Worm (Caenorhabditis elegans) whole organism, L1 larva: ENCODE measurements around the gene spd-3.

Experiments used
- C16A3.4 ChIP-seq: fragments of 150-350 bp; optimal IDR thresholded peaks from 2 replicates; lab custom pipeline; 2014; ENCODE audit warnings: missing biosample characterization, missing genetic modification characterization
- C34B4.2 ChIP-seq: sonication (generic microtip); optimal IDR thresholded peaks from 2 replicates; lab custom pipeline; 2017; ENCODE audit warnings: mild to moderate bottlenecking, missing genetic modification characterization, missing compliant biosample characterization
- F16B12.6 ChIP-seq: fragments of 150-350 bp; optimal IDR thresholded peaks from 2 replicates; lab custom pipeline; 2014; ENCODE audit warnings: missing biosample characterization, missing genetic modification characterization
- blmp-1 ChIP-seq: fragments of 150-350 bp; optimal IDR thresholded peaks from 2 replicates; lab custom pipeline; 2014; ENCODE audit warnings: missing biosample characterization, missing genetic modification characterization
- ceh-8 ChIP-seq: fragments of 200-800 bp; sonication (Bioruptor generic); optimal IDR thresholded peaks from 2 replicates; lab custom pipeline; 2018; ENCODE audit warnings: mild to moderate bottlenecking, missing genetic modification characterization, moderate library complexity, missing compliant biosample characterization
- ceh-88 ChIP-seq: fragments of 200-800 bp; sonication (Bioruptor generic); IDR thresholded peaks from 2 replicates; pipeline ENCODE4 v1.3.6; 2022; ENCODE audit warnings: missing genetic modification characterization, missing compliant biosample characterization
- efl-1 ChIP-seq, 4 experiments: fragments of 150-350 bp; optimal IDR thresholded peaks in 3 of 4; peaks in 1 of 4; 1 replicate in 1 of 4; 2 replicates in 3 of 4; lab custom pipeline; 2014; ENCODE audit warnings: missing biosample characterization in 2 of 4, missing genetic modification characterization in 2 of 4, missing genetic modification reagents in 2 of 4
- efl-3 ChIP-seq: fragments of 200-800 bp; sonication (Bioruptor generic); optimal IDR thresholded peaks from 2 replicates; lab custom pipeline; 2018; ENCODE audit warnings: mild to moderate bottlenecking, missing genetic modification characterization, missing compliant biosample characterization
- egl-27 ChIP-seq, 2 experiments: fragments of 150-350 bp in 1 of 2; sonication (generic microtip); optimal IDR thresholded peaks; 3 replicates each; lab custom pipeline; 2017 to 2018; ENCODE audit warnings: missing biosample characterization in 2 of 2, missing genetic modification characterization in 2 of 2, missing genetic modification reagents in 2 of 2
- elt-2 ChIP-seq: sonication (generic microtip); optimal IDR thresholded peaks from 2 replicates; lab custom pipeline; 2016; ENCODE audit warnings: missing genetic modification characterization, mild to moderate bottlenecking, inconsistent platforms, missing compliant biosample characterization, missing genetic modification reagents
- elt-3 ChIP-seq, 6 experiments: fragments of 150-350 bp in 1 of 6; sonication (generic microtip); optimal IDR thresholded peaks; 2 replicates each; lab custom pipeline; 2017 to 2018; ENCODE audit warnings: missing biosample characterization in 6 of 6, missing genetic modification characterization in 6 of 6, inconsistent platforms in 1 of 6
- ets-5 ChIP-seq: fragments of 200-800 bp; sonication (Bioruptor generic); IDR thresholded peaks from 2 replicates; pipeline ENCODE4 v1.3.6; 2022; ENCODE audit warnings: missing genetic modification characterization, missing compliant biosample characterization
- fkh-10 ChIP-seq: sonication (generic microtip); optimal IDR thresholded peaks from 2 replicates; lab custom pipeline; 2017; ENCODE audit warnings: missing biosample characterization, missing genetic modification reagents, missing genetic modification characterization
- fkh-4 ChIP-seq: sonication (generic microtip); optimal IDR thresholded peaks from 2 replicates; lab custom pipeline; 2016; ENCODE audit warnings: missing compliant biosample characterization, missing genetic modification characterization, borderline replicate concordance
- fos-1 ChIP-seq: fragments of 150-350 bp; optimal IDR thresholded peaks from 2 replicates; lab custom pipeline; 2014; ENCODE audit warnings: missing biosample characterization, missing genetic modification characterization
- grh-1 ChIP-seq: fragments of 200-800 bp; sonication (Bioruptor generic); IDR thresholded peaks from 2 replicates; pipeline ENCODE4 v1.3.6; 2022; ENCODE audit warnings: missing genetic modification reagents, missing genetic modification characterization, missing compliant biosample characterization
- hlh-4 ChIP-seq: sonication (generic microtip); optimal IDR thresholded peaks from 2 replicates; lab custom pipeline; 2016; ENCODE audit warnings: mild to moderate bottlenecking, missing genetic modification characterization, missing compliant biosample characterization
- hpl-2 ChIP-seq: fragments of 150-350 bp; optimal IDR thresholded peaks from 2 replicates; lab custom pipeline; 2014; ENCODE audit warnings: missing biosample characterization, missing genetic modification reagents, missing genetic modification characterization
- irx-1 ChIP-seq: sonication (generic microtip); optimal IDR thresholded peaks from 2 replicates; lab custom pipeline; 2016; ENCODE audit warnings: missing genetic modification characterization, missing compliant biosample characterization
- isw-1 ChIP-seq: fragments of 200-800 bp; sonication (Bioruptor generic); IDR thresholded peaks from 2 replicates; pipeline ENCODE4 v1.3.6; 2022; ENCODE audit warnings: missing genetic modification characterization, missing compliant biosample characterization
- lin-13 ChIP-seq: fragments of 150-350 bp; optimal IDR thresholded peaks from 2 replicates; lab custom pipeline; 2014; ENCODE audit warnings: missing biosample characterization, missing genetic modification reagents, missing genetic modification characterization
- lin-14 ChIP-seq: fragments of 200-800 bp; sonication (Bioruptor generic); optimal IDR thresholded peaks from 2 replicates; lab custom pipeline; 2018; ENCODE audit warnings: mild to moderate bottlenecking, missing genetic modification characterization, moderate library complexity, missing compliant biosample characterization
- lin-35 ChIP-seq, 2 experiments: fragments of 150-350 bp; optimal IDR thresholded peaks; 2 replicates each; lab custom pipeline; 2014; ENCODE audit warnings: missing biosample characterization in 2 of 2, missing genetic modification characterization in 2 of 2, missing genetic modification reagents in 2 of 2
- lin-39 ChIP-seq: fragments of 150-350 bp; optimal IDR thresholded peaks from 2 replicates; lab custom pipeline; 2014; ENCODE audit warnings: missing biosample characterization, missing genetic modification reagents, missing genetic modification characterization
- lir-3 ChIP-seq: sonication (generic microtip); optimal IDR thresholded peaks from 2 replicates; lab custom pipeline; 2016; ENCODE audit warnings: mild to moderate bottlenecking, missing genetic modification characterization, moderate library complexity, missing compliant biosample characterization; ENCODE audit not compliant: poor library complexity
- lsy-2 ChIP-seq, 2 experiments: fragments of 150-350 bp; optimal IDR thresholded peaks; 2 replicates each; lab custom pipeline; 2014; ENCODE audit warnings: missing biosample characterization in 2 of 2, missing genetic modification characterization in 2 of 2
- mab-9 ChIP-seq: fragments of 200-800 bp; sonication (Bioruptor generic); IDR thresholded peaks from 2 replicates; pipeline ENCODE4 v1.3.6; 2022; ENCODE audit warnings: missing genetic modification reagents, missing genetic modification characterization, missing compliant biosample characterization
- mdl-1 ChIP-seq, 2 experiments: fragments of 150-350 bp; optimal IDR thresholded peaks; 2 replicates each; lab custom pipeline; 2014 to 2017; ENCODE audit warnings: missing biosample characterization in 2 of 2, missing genetic modification characterization in 2 of 2, inconsistent platforms in 1 of 2
- mef-2 ChIP-seq: fragments of 150-350 bp; optimal IDR thresholded peaks from 2 replicates; lab custom pipeline; 2014; ENCODE audit warnings: missing biosample characterization, missing genetic modification characterization
- mep-1 ChIP-seq: fragments of 150-350 bp; optimal IDR thresholded peaks from 2 replicates; lab custom pipeline; 2014; ENCODE audit warnings: missing biosample characterization, missing genetic modification characterization
- nhr-11 ChIP-seq: fragments of 150-350 bp; optimal IDR thresholded peaks from 2 replicates; lab custom pipeline; 2014; ENCODE audit warnings: missing biosample characterization, missing genetic modification characterization
- nhr-12 ChIP-seq: sonication (generic microtip); optimal IDR thresholded peaks from 2 replicates; lab custom pipeline; 2017; ENCODE audit warnings: missing biosample characterization, missing genetic modification characterization
- nhr-19 ChIP-seq: fragments of 200-800 bp; sonication (Bioruptor generic); conservative IDR thresholded peaks from 2 replicates; pipeline ENCODE4 v1.3.6; 2022; ENCODE audit warnings: missing genetic modification characterization, missing compliant biosample characterization
- nhr-20 ChIP-seq: sonication (generic microtip); optimal IDR thresholded peaks from 2 replicates; lab custom pipeline; 2016; ENCODE audit warnings: mild to moderate bottlenecking, missing genetic modification characterization, missing compliant biosample characterization
- nhr-28 ChIP-seq: fragments of 150-350 bp; optimal IDR thresholded peaks from 2 replicates; lab custom pipeline; 2014; ENCODE audit warnings: missing biosample characterization, missing genetic modification characterization
- nhr-84 ChIP-seq: sonication (generic microtip); optimal IDR thresholded peaks from 2 replicates; lab custom pipeline; 2017; ENCODE audit warnings: missing biosample characterization, missing genetic modification characterization
- nhr-90 ChIP-seq: sonication (generic microtip); optimal IDR thresholded peaks from 2 replicates; lab custom pipeline; 2016; ENCODE audit warnings: mild to moderate bottlenecking, missing genetic modification characterization, missing compliant biosample characterization; ENCODE audit not compliant: poor library complexity
- pag-3 ChIP-seq: sonication (generic microtip); optimal IDR thresholded peaks from 2 replicates; lab custom pipeline; 2017; ENCODE audit warnings: missing genetic modification characterization, mild to moderate bottlenecking, missing compliant biosample characterization, antibody characterized with exemption, borderline replicate concordance; ENCODE audit not compliant: insufficient read depth
- pqm-1 ChIP-seq: sonication (generic microtip); optimal IDR thresholded peaks from 3 replicates; lab custom pipeline; 2017; ENCODE audit warnings: missing biosample characterization, missing genetic modification characterization
- rnt-1 ChIP-seq: sonication (generic microtip); optimal IDR thresholded peaks from 2 replicates; lab custom pipeline; 2016; ENCODE audit warnings: mild to moderate bottlenecking, missing genetic modification characterization, moderate library complexity, missing compliant biosample characterization
- skn-1 ChIP-seq: fragments of 150-350 bp; optimal IDR thresholded peaks from 2 replicates; lab custom pipeline; 2014; ENCODE audit warnings: missing biosample characterization, missing genetic modification characterization
- snu-23 ChIP-seq: sonication (generic microtip); optimal IDR thresholded peaks from 2 replicates; lab custom pipeline; 2016; ENCODE audit warnings: missing genetic modification characterization, missing compliant biosample characterization
- sptf-1 ChIP-seq: fragments of 150-350 bp; optimal IDR thresholded peaks from 2 replicates; lab custom pipeline; 2014; ENCODE audit warnings: missing biosample characterization, missing genetic modification characterization
- swsn-7 ChIP-seq: sonication (generic microtip); optimal IDR thresholded peaks from 2 replicates; lab custom pipeline; 2016; ENCODE audit warnings: missing genetic modification characterization, missing compliant biosample characterization
- tbx-2 ChIP-seq: sonication (generic microtip); optimal IDR thresholded peaks from 2 replicates; lab custom pipeline; 2016; ENCODE audit warnings: missing genetic modification characterization, missing compliant biosample characterization
- unc-130 ChIP-seq: fragments of 150-350 bp; optimal IDR thresholded peaks from 2 replicates; lab custom pipeline; 2017; ENCODE audit warnings: missing biosample characterization, missing genetic modification characterization, inconsistent platforms
- unc-62 ChIP-seq: fragments of 150-350 bp; optimal IDR thresholded peaks from 2 replicates; lab custom pipeline; 2014; ENCODE audit warnings: missing biosample characterization, missing genetic modification reagents, missing genetic modification characterization
- vab-15 ChIP-seq: sonication (generic microtip); optimal IDR thresholded peaks from 2 replicates; lab custom pipeline; 2017; ENCODE audit warnings: missing genotype, mild to moderate bottlenecking, missing genetic modification characterization, missing compliant biosample characterization
- xbp-1 ChIP-seq: sonication (generic microtip); optimal IDR thresholded peaks from 2 replicates; lab custom pipeline; 2016; ENCODE audit warnings: missing genetic modification characterization, missing compliant biosample characterization
- zip-4 ChIP-seq: fragments of 200-800 bp; sonication (Bioruptor generic); optimal IDR thresholded peaks from 2 replicates; lab custom pipeline; 2018; ENCODE audit warnings: mild to moderate bottlenecking, missing genetic modification characterization, moderate library complexity, missing compliant biosample characterization
- ztf-11 ChIP-seq, 2 experiments: sonication (generic microtip); optimal IDR thresholded peaks; 2 replicates each; lab custom pipeline; 2016 to 2017; ENCODE audit warnings: missing genetic modification characterization in 2 of 2, missing biosample characterization in 1 of 2, missing compliant biosample characterization in 1 of 2
- ztf-4 ChIP-seq: fragments of 150-350 bp; optimal IDR thresholded peaks from 2 replicates; lab custom pipeline; 2014; ENCODE audit warnings: missing biosample characterization, missing genetic modification characterization

spd-3 gene

DNA sequence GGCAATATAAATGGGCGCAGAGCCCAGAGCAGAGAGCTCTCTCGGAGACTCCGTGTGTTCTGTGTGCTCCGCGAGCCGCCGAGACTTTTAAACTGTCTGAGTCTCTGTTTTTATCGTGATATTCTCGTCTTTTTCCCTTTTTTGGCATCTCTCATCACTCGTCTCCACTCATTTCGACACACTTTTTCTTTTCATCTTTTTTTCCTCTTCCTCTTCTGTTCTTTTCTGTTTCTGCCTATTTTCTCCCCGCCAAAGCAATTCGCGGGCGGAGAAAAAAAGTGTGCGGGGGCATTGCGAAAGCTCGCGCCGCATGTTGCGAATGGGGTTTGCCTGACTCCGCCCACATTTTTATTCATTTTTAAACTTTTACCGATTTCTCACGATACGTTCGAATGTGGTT, 6.1 kb upstream of the spd-3 start (continued):
- TF ChIP-seq swsn-7 (tag; lab: Kevin White, UChicago) (peak; percentile 89), pqm-1 (tag; lab: Kevin White, UChicago) (peak; percentile 71), vab-15 (tag; lab: Kevin White, UChicago) (peak; percentile 10), xbp-1 (peak; percentile 84), mep-1 (tag; lab: Kevin White, UChicago) (peak; percentile 90), grh-1 (GFP tag; lab: Robert Waterston, UW) (peak; percentile 41; the same call in 1 of the 2 replicates), C16A3.4 (tag; lab: Kevin White, UChicago) (peak; percentile 92), nhr-20 (tag; lab: Kevin White, UChicago) (peak; percentile 88), efl-1 (optimal IDR thresholded peaks at IDR 0.05; lab: Kevin White, UChicago) (peak; percentile 80 to 87), efl-1 (GFP tag; optimal IDR thresholded peaks at IDR 0.05 in 1 of 2; lab: Kevin White, UChicago) (peak; percentile 71 to 96), fos-1 (tag; lab: Kevin White, UChicago) (peak; percentile 64), zip-4 (GFP tag; lab: Kevin White, UChicago) (peak; percentile 68), mab-9 (peak; percentile 63), skn-1 (tag; lab: Kevin White, UChicago) (peak; percentile 95), nhr-90 (tag; lab: Kevin White, UChicago) (peak; percentile 88), ztf-11 (tag; optimal IDR thresholded peaks at IDR 0.05; lab: Kevin White, UChicago) (peak in 1 of 2 experiments; percentile 71), efl-3 (no peak), nhr-28 (tag; lab: Kevin White, UChicago) (no peak), hlh-4 (tag; lab: Kevin White, UChicago) (no peak), fkh-10 (GFP tag; lab: Kevin White, UChicago) (peak; percentile 83), nhr-84 (tag; lab: Kevin White, UChicago) (no peak), lsy-2 (tag; optimal IDR thresholded peaks at IDR 0.05; lab: Kevin White, UChicago) (peak; percentile 84 to 87), C34B4.2 (tag; lab: Kevin White, UChicago) (no peak), fkh-4 (tag; lab: Kevin White, UChicago) (no peak), elt-2 (tag; lab: Kevin White, UChicago) (peak; percentile 73), hpl-2 (GFP tag; lab: Kevin White, UChicago) (peak; percentile 87), pag-3 (tag; lab: Kevin White, UChicago) (no peak), lir-3 (tag; lab: Kevin White, UChicago) (peak; percentile 75), lin-39 (tag; lab: Kevin White, UChicago) (peak; percentile 21), ceh-8 (GFP tag; lab: Kevin White, UChicago) (peak; percentile 83), isw-1 (GFP tag; lab: Robert Waterston, UW) (peak; percentile 71), nhr-12 (tag; lab: Kevin White, UChicago) (no peak), ztf-4 (tag; lab: Kevin White, UChicago) (peak; percentile 57), unc-130 (tag; lab: Kevin White, UChicago) (peak; percentile 54), lin-14 (GFP tag; lab: Kevin White, UChicago) (peak; percentile 96), lin-13 (peak; percentile 76), mef-2 (tag; lab: Kevin White, UChicago) (peak; percentile 44), F16B12.6 (peak; percentile 54), nhr-19 (GFP tag; lab: Robert Waterston, UW) (peak; percentile 80), ets-5 (GFP tag; lab: Robert Waterston, UW) (no peak), mdl-1 (tag; optimal IDR thresholded peaks at IDR 0.05; lab: Kevin White, UChicago) (peak in 1 of 2 experiments; percentile 73), nhr-11 (tag; lab: Kevin White, UChicago) (peak; percentile 26)

DNA sequence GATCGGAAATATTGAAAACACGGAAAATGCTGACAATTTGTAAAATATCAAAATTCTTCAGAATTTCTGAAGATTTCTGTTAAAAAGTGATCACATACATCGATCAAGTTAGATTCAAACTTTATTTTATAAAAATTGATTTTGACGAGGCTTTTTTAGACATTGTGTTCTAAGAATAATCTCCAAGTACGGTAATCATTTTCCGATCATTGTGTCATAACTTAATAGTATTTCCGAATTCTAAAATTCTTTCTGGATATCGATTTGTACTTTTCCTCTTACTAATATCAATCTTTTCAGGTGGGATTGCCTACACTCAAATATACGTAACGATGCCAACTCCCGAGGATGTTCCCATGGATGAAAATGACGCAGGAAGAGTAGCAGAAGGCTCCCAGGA, 5.5 kb upstream of the spd-3 start, which contains the start of gene usp-4:
usp-4 (plus strand) TSS at position 301 of the 400 bp plus-strand sequence.
- TF ChIP-seq irx-1 (tag; lab: Kevin White, UChicago) = no peak
- TF ChIP-seq lin-35 (GFP tag; optimal IDR thresholded peaks at IDR 0.05; lab: Kevin White, UChicago) = no peak
- TF ChIP-seq zip-4 (GFP tag; lab: Kevin White, UChicago) = no peak
- TF ChIP-seq sptf-1 (tag; lab: Kevin White, UChicago) = no peak
- no peak for TF ChIP-seq tbx-2 (tag; lab: Kevin White, UChicago)
- no peak for TF ChIP-seq ceh-88
- no peak for TF ChIP-seq pag-3 (tag; lab: Kevin White, UChicago)
- TF ChIP-seq rnt-1 (tag; lab: Kevin White, UChicago) = no peak
- no peak for TF ChIP-seq vab-15 (tag; lab: Kevin White, UChicago)
- no peak for TF ChIP-seq nhr-19 (GFP tag; lab: Robert Waterston, UW)
- no peak for TF ChIP-seq blmp-1
- no peak for TF ChIP-seq egl-27 (tag; optimal IDR thresholded peaks at IDR 0.05; lab: Kevin White, UChicago)
- TF ChIP-seq elt-3 (tag; optimal IDR thresholded peaks at IDR 0.05; lab: Kevin White, UChicago) = no peak
- TF ChIP-seq snu-23 = no peak
- no peak for TF ChIP-seq unc-62
- no peak for TF ChIP-seq ztf-11 (tag; optimal IDR thresholded peaks at IDR 0.05; lab: Kevin White, UChicago)
